Fruit fly (Drosophila melanogaster) S2 (cell line): Measurements from ENCODE around the gene BNIP3.

ENCODE experiments used
- CG8478 ChIP-seq: fragments of >200 bp; optimal IDR thresholded peaks from 2 replicates; lab custom pipeline; 2018
- CTCF ChIP-seq, 2 experiments: fragments of >200 bp; optimal IDR thresholded peaks; 2 replicates each; lab custom pipeline; 2018

- TF ChIP-seq CG8478 (lab: Kevin White, UChicago) (no peak), CTCF (optimal IDR thresholded peaks at IDR 0.05; lab: Kevin White, UChicago) (no peak)
Measured at dm6 chr3L:20524409-20525010, 5.3 kb upstream of the BNIP3 start.
